Worm (Caenorhabditis elegans): ENCODE measurements around the gene msd-2.

- TF ChIP-seq C34B4.2 (tag; optimal IDR thresholded peaks at IDR 0.05): no peak
- no peak for TF ChIP-seq blmp-1 (tag; optimal IDR thresholded peaks at IDR 0.05)
- no peak for TF ChIP-seq ceh-63 (GFP tag; optimal IDR thresholded peaks at IDR 0.05)
- no peak for TF ChIP-seq pqm-1 (tag; optimal IDR thresholded peaks at IDR 0.05)
- TF ChIP-seq nhr-76 (tag; optimal IDR thresholded peaks at IDR 0.05): no peak
- TF ChIP-seq lin-15B (tag; optimal IDR thresholded peaks at IDR 0.05): no peak
- no peak for TF ChIP-seq mdl-1 (tag; optimal IDR thresholded peaks at IDR 0.05)
- TF ChIP-seq nhr-28 (tag; optimal IDR thresholded peaks at IDR 0.05): no peak
- no peak for TF ChIP-seq grh-1 (GFP tag; IDR thresholded peaks at IDR 0.05)
- no peak for TF ChIP-seq skn-1 (tag; optimal IDR thresholded peaks at IDR 0.05)
- no peak for TF ChIP-seq unc-62 (GFP tag; optimal IDR thresholded peaks at IDR 0.05)
- no peak for TF ChIP-seq ceh-82 (tag; optimal IDR thresholded peaks at IDR 0.05)
These were observed 14.0 kb downstream of the msd-2 start, which contains the start of gene frk-1 for ce11 chrIV:10042881-10043280.

All from whole organism, L1 larva.